Worm (Caenorhabditis elegans) whole organism, late embryonic: Measurements from ENCODE around the gene K09E4.4.

Source experiments
- C08G9.2 ChIP-seq: sonication (generic microtip); optimal IDR thresholded peaks from 2 replicates; lab custom pipeline; 2016; ENCODE audit warnings: mild to moderate bottlenecking, missing genetic modification characterization, moderate library complexity, missing compliant biosample characterization
- C38D4.7 ChIP-seq: fragments of 200-800 bp; sonication (Bioruptor generic); optimal IDR thresholded peaks from 2 replicates; lab custom pipeline; 2018; ENCODE audit warnings: mild to moderate bottlenecking, missing genetic modification characterization, moderate library complexity, missing compliant biosample characterization
- F13H6.1 ChIP-seq: sonication (generic microtip); optimal IDR thresholded peaks from 2 replicates; lab custom pipeline; 2016; ENCODE audit warnings: missing genetic modification characterization, missing compliant biosample characterization
- K02D7.2 ChIP-seq: sonication (generic microtip); optimal IDR thresholded peaks from 2 replicates; lab custom pipeline; 2017; ENCODE audit warnings: mild to moderate bottlenecking, missing genetic modification characterization, missing compliant biosample characterization
- K09A11.1 ChIP-seq: sonication (generic microtip); optimal IDR thresholded peaks from 2 replicates; lab custom pipeline; 2017; ENCODE audit warnings: antibody characterized with exemption, mild to moderate bottlenecking, missing genetic modification characterization, missing compliant biosample characterization; ENCODE audit not compliant: insufficient read depth
- Y22D7AL.16 ChIP-seq: sonication (generic microtip); optimal IDR thresholded peaks from 2 replicates; lab custom pipeline; 2016; ENCODE audit warnings: missing genetic modification characterization, missing compliant biosample characterization
- ama-1 ChIP-seq: fragments of 150-350 bp; optimal IDR thresholded peaks from 2 replicates; lab custom pipeline; 2014
- ceh-18 ChIP-seq: sonication (generic microtip); optimal IDR thresholded peaks from 2 replicates; lab custom pipeline; 2016; ENCODE audit warnings: missing genetic modification characterization, missing compliant biosample characterization
- ceh-2 ChIP-seq: sonication (generic microtip); optimal IDR thresholded peaks from 2 replicates; lab custom pipeline; 2016; ENCODE audit warnings: missing genotype, missing genetic modification characterization, missing compliant biosample characterization
- ceh-22 ChIP-seq: sonication (generic microtip); optimal IDR thresholded peaks from 2 replicates; lab custom pipeline; 2017; ENCODE audit warnings: missing biosample characterization, missing genetic modification characterization
- ceh-24 ChIP-seq: sonication (generic microtip); optimal IDR thresholded peaks from 2 replicates; lab custom pipeline; 2016; ENCODE audit warnings: mild to moderate bottlenecking, missing genetic modification characterization, missing compliant biosample characterization
- ceh-31 ChIP-seq: sonication (generic microtip); optimal IDR thresholded peaks from 2 replicates; lab custom pipeline; 2016; ENCODE audit warnings: missing genetic modification characterization, missing compliant biosample characterization
- ceh-34 ChIP-seq: sonication (generic microtip); optimal IDR thresholded peaks from 2 replicates; lab custom pipeline; 2016; ENCODE audit warnings: mild to moderate bottlenecking, missing genetic modification characterization, missing compliant biosample characterization
- ceh-45 ChIP-seq: fragments of 200-800 bp; sonication (Bioruptor generic); IDR thresholded peaks from 2 replicates; pipeline ENCODE4 v1.3.6; 2022; ENCODE audit warnings: missing genetic modification reagents, missing genetic modification characterization, missing compliant biosample characterization
- ceh-48 ChIP-seq: sonication (generic microtip); optimal IDR thresholded peaks from 2 replicates; lab custom pipeline; 2016; ENCODE audit warnings: missing genetic modification characterization, inconsistent platforms, missing compliant biosample characterization
- dve-1 ChIP-seq: sonication (generic microtip); optimal IDR thresholded peaks from 2 replicates; lab custom pipeline; 2017; ENCODE audit warnings: antibody characterized with exemption, mild to moderate bottlenecking, missing genetic modification characterization, missing compliant biosample characterization
- elt-4 ChIP-seq: sonication (generic microtip); optimal IDR thresholded peaks from 2 replicates; lab custom pipeline; 2016; ENCODE audit warnings: missing genetic modification characterization, missing compliant biosample characterization
- ets-4 ChIP-seq: sonication (generic microtip); optimal IDR thresholded peaks from 2 replicates; lab custom pipeline; 2016; ENCODE audit warnings: missing genetic modification characterization, missing compliant biosample characterization
- fax-1 ChIP-seq: sonication (generic microtip); optimal IDR thresholded peaks from 2 replicates; lab custom pipeline; 2016; ENCODE audit warnings: missing genotype, missing genetic modification characterization, missing compliant biosample characterization
- fkh-10 ChIP-seq: fragments of 150-350 bp; optimal IDR thresholded peaks from 2 replicates; lab custom pipeline; 2014; ENCODE audit warnings: missing biosample characterization, missing genetic modification reagents, missing genetic modification characterization
- gmeb-2 ChIP-seq: sonication (generic microtip); optimal IDR thresholded peaks from 2 replicates; lab custom pipeline; 2016; ENCODE audit warnings: missing genetic modification characterization, inconsistent platforms, missing compliant biosample characterization
- hlh-13 ChIP-seq: fragments of 200-800 bp; sonication (Bioruptor generic); optimal IDR thresholded peaks from 2 replicates; lab custom pipeline; 2018; ENCODE audit warnings: mild to moderate bottlenecking, missing genetic modification characterization, missing compliant biosample characterization
- hlh-15 ChIP-seq: sonication (generic microtip); optimal IDR thresholded peaks from 2 replicates; lab custom pipeline; 2016; ENCODE audit warnings: missing genetic modification characterization, missing compliant biosample characterization
- hlh-8 ChIP-seq: sonication (generic microtip); optimal IDR thresholded peaks from 2 replicates; lab custom pipeline; 2016; ENCODE audit warnings: missing genotype, missing genetic modification characterization, missing compliant biosample characterization
- lim-6 ChIP-seq: sonication (generic microtip); optimal IDR thresholded peaks from 2 replicates; lab custom pipeline; 2016; ENCODE audit warnings: missing genetic modification characterization, missing compliant biosample characterization
- lin-11 ChIP-seq: fragments of 200-800 bp; sonication (Bioruptor generic); optimal IDR thresholded peaks from 2 replicates; lab custom pipeline; 2018; ENCODE audit warnings: mild to moderate bottlenecking, missing genetic modification characterization, missing compliant biosample characterization
- madf-2 ChIP-seq: sonication (generic microtip); optimal IDR thresholded peaks from 2 replicates; lab custom pipeline; 2017; ENCODE audit warnings: missing genetic modification characterization, missing compliant biosample characterization
- nfya-1 ChIP-seq: sonication (generic microtip); optimal IDR thresholded peaks from 2 replicates; lab custom pipeline; 2017; ENCODE audit warnings: missing genetic modification characterization, mild to moderate bottlenecking, missing compliant biosample characterization, antibody characterized with exemption, moderate library complexity
- nhr-11 ChIP-seq: fragments of 150-350 bp; optimal IDR thresholded peaks from 2 replicates; lab custom pipeline; 2014; ENCODE audit warnings: missing biosample characterization, missing genetic modification characterization
- nhr-232 ChIP-seq: sonication (generic microtip); optimal IDR thresholded peaks from 2 replicates; lab custom pipeline; 2016; ENCODE audit warnings: missing genetic modification characterization, missing compliant biosample characterization
- npax-4 ChIP-seq: sonication (generic microtip); optimal IDR thresholded peaks from 2 replicates; lab custom pipeline; 2016; ENCODE audit warnings: missing genetic modification characterization, missing compliant biosample characterization
- odd-2 ChIP-seq: sonication (generic microtip); optimal IDR thresholded peaks from 2 replicates; lab custom pipeline; 2017; ENCODE audit warnings: antibody characterized with exemption, mild to moderate bottlenecking, missing genetic modification characterization, missing compliant biosample characterization
- pag-3 ChIP-seq: sonication (generic microtip); optimal IDR thresholded peaks from 2 replicates; lab custom pipeline; 2016; ENCODE audit warnings: missing compliant biosample characterization, missing genetic modification characterization, borderline replicate concordance
- pax-1 ChIP-seq: fragments of 150-350 bp; optimal IDR thresholded peaks from 2 replicates; lab custom pipeline; 2014; ENCODE audit warnings: missing biosample characterization, missing genetic modification characterization
- pha-2 ChIP-seq: sonication (generic microtip); optimal IDR thresholded peaks from 2 replicates; lab custom pipeline; 2017; ENCODE audit warnings: mild to moderate bottlenecking, missing genetic modification characterization, missing compliant biosample characterization
- pqm-1 ChIP-seq: sonication (generic microtip); optimal IDR thresholded peaks from 2 replicates; lab custom pipeline; 2016; ENCODE audit warnings: missing genetic modification characterization, missing compliant biosample characterization
- pros-1 ChIP-seq: fragments of 150-350 bp; optimal IDR thresholded peaks from 2 replicates; lab custom pipeline; 2014; ENCODE audit warnings: missing biosample characterization, missing genetic modification reagents, missing genetic modification characterization
- ref-2 ChIP-seq: sonication (generic microtip); optimal IDR thresholded peaks from 2 replicates; lab custom pipeline; 2016; ENCODE audit warnings: missing genetic modification characterization, missing compliant biosample characterization
- rnt-1 ChIP-seq: sonication (generic microtip); optimal IDR thresholded peaks from 2 replicates; lab custom pipeline; 2016; ENCODE audit warnings: missing genetic modification characterization, missing compliant biosample characterization
- sdc-2 ChIP-seq: sonication (generic microtip); optimal IDR thresholded peaks from 2 replicates; lab custom pipeline; 2016; ENCODE audit warnings: missing genotype, missing genetic modification characterization, missing compliant biosample characterization
- sox-2 ChIP-seq: fragments of 200-800 bp; sonication (Bioruptor generic); IDR thresholded peaks from 2 replicates; pipeline ENCODE4 v1.3.6; 2022; ENCODE audit warnings: missing genetic modification reagents, missing genetic modification characterization, missing compliant biosample characterization
- sox-4 ChIP-seq: sonication (generic microtip); optimal IDR thresholded peaks from 2 replicates; lab custom pipeline; 2017; ENCODE audit warnings: mild to moderate bottlenecking, missing genetic modification characterization, inconsistent platforms, missing compliant biosample characterization
- syd-9 ChIP-seq: sonication (generic microtip); optimal IDR thresholded peaks from 2 replicates; lab custom pipeline; 2016; ENCODE audit warnings: mild to moderate bottlenecking, missing genetic modification characterization, moderate library complexity, missing compliant biosample characterization
- tbx-2 ChIP-seq: sonication (generic microtip); optimal IDR thresholded peaks from 2 replicates; lab custom pipeline; 2016; ENCODE audit warnings: missing genetic modification characterization, missing compliant biosample characterization
- tbx-7 ChIP-seq: sonication (generic microtip); optimal IDR thresholded peaks from 2 replicates; lab custom pipeline; 2016; ENCODE audit warnings: missing genotype, missing genetic modification characterization, missing compliant biosample characterization
- ttx-3 ChIP-seq: sonication (generic microtip); optimal IDR thresholded peaks from 2 replicates; lab custom pipeline; 2016; ENCODE audit warnings: missing genetic modification reagents, missing genetic modification characterization, missing compliant biosample characterization
- unc-3 ChIP-seq, 2 experiments: fragments of 200-800 bp in 1 of 2; sonication (Bioruptor generic) in 1 of 2; sonication (generic microtip) in 1 of 2; conservative IDR thresholded peaks in 1 of 2; optimal IDR thresholded peaks in 1 of 2; 2 replicates each; pipeline versions ENCODE4 v1.3.6 to Lab custom; 2016 to 2022; ENCODE audit warnings: missing compliant biosample characterization in 2 of 2, missing genetic modification characterization in 2 of 2, missing genetic modification reagents in 1 of 2
- unc-42 ChIP-seq: sonication (generic microtip); optimal IDR thresholded peaks from 2 replicates; lab custom pipeline; 2016; ENCODE audit warnings: missing genotype, missing genetic modification characterization, missing compliant biosample characterization
- unc-55 ChIP-seq: sonication (generic microtip); optimal IDR thresholded peaks from 2 replicates; lab custom pipeline; 2017; ENCODE audit warnings: missing biosample characterization, missing genetic modification reagents, missing genetic modification characterization
- unc-86 ChIP-seq: sonication (generic microtip); optimal IDR thresholded peaks from 2 replicates; lab custom pipeline; 2016; ENCODE audit warnings: missing genetic modification characterization, missing compliant biosample characterization
- ztf-16 ChIP-seq: sonication (generic microtip); optimal IDR thresholded peaks from 2 replicates; lab custom pipeline; 2017; ENCODE audit warnings: missing genetic modification characterization, missing compliant biosample characterization

K09E4.4 gene

DNA sequence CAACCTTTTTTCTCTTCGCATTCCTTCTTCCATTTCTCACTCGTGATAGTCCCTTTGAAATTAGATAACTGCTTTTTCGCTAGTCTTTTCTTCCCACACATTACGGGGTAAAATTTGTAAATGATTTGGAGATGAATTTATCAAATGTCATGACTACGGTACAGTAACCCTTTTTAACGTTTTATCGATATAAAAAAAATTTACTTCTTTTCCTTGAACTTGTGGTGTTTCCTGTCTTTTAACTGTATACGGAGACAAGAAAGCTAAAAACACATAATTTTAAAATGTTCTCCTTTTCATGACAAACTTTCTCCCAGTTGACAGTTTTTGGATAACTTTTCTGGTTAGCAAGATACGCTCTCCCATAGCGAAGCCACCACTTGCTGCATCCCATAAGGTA is 28.1 kb upstream of the K09E4.4 start, which contains the start of gene W03H9.1:
W03H9.1 (minus strand) TSS at position 101 of the 400 bp plus-strand sequence.
- TF ChIP-seq ceh-34 = no peak
- TF ChIP-seq ceh-18 (tag; lab: Kevin White, UChicago) = no peak
- no peak for TF ChIP-seq ceh-2 (tag; lab: Kevin White, UChicago)
- no peak for TF ChIP-seq tbx-2 (tag; lab: Kevin White, UChicago)
- no peak for TF ChIP-seq ets-4 (tag; lab: Kevin White, UChicago)
- no peak for TF ChIP-seq ceh-48 (tag; lab: Kevin White, UChicago)
- TF ChIP-seq pag-3 = no peak
- no peak for TF ChIP-seq ama-1
- no peak for TF ChIP-seq ceh-31 (tag; lab: Kevin White, UChicago)
- TF ChIP-seq hlh-15 (tag; lab: Kevin White, UChicago) = no peak
- no peak for TF ChIP-seq sox-2 (GFP tag; lab: Robert Waterston, UW)
- no peak for TF ChIP-seq hlh-13
- no peak for TF ChIP-seq Y22D7AL.16 (tag; lab: Kevin White, UChicago)
- no peak for TF ChIP-seq ceh-24
- no peak for TF ChIP-seq hlh-8

DNA sequence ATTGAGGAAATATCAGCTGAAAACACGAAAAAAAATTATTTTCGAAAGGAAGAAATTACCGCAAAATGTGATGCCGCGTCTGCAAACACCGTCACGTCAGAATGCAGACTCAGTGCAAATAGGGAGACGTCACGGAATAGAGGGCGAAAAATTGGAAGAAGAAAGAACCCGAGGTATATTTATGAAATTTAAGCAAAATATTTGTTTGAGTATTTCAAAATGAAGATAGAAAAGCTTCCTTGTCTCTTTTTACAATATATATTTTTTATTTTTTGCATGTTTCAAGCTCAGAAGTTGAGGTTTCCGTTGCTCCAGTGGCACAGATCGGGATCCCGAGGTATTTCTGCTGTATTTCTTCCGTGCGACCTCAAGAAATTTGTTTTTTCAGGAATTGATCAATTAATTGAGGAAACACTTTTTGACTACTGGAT is 21.9 kb upstream of the K09E4.4 start, which contains the start of gene W03H9.2:
W03H9.2 (minus strand) TSS at position 32 of the 431 bp plus-strand sequence.
- TF ChIP-seq sox-2 (GFP tag; lab: Robert Waterston, UW) (no peak), pqm-1 (tag; lab: Kevin White, UChicago) (peak; percentile 78), npax-4 (peak; percentile 31), ztf-16 (tag; lab: Kevin White, UChicago) (peak; percentile 84), Y22D7AL.16 (tag; lab: Kevin White, UChicago) (no peak), sox-4 (tag; lab: Kevin White, UChicago) (peak; percentile 14), unc-42 (tag; lab: Kevin White, UChicago) (peak; percentile 45), unc-55 (GFP tag; lab: Kevin White, UChicago) (no peak), F13H6.1 (tag; lab: Kevin White, UChicago) (peak; percentile 82), ttx-3 (tag; lab: Kevin White, UChicago) (peak; percentile 83), ceh-2 (tag; lab: Kevin White, UChicago) (peak; percentile 96), ref-2 (tag; lab: Kevin White, UChicago) (peak; percentile 92), madf-2 (peak; percentile 65), syd-9 (peak; percentile 69), pax-1 (tag; lab: Kevin White, UChicago) (no peak), gmeb-2 (tag; lab: Kevin White, UChicago) (no peak), ets-4 (tag; lab: Kevin White, UChicago) (peak; percentile 91), dve-1 (tag; lab: Kevin White, UChicago) (no peak), pros-1 (no peak), ceh-48 (tag; lab: Kevin White, UChicago) (no peak), rnt-1 (tag; lab: Kevin White, UChicago) (peak; percentile 86), K09A11.1 (tag; lab: Kevin White, UChicago) (no peak), fax-1 (peak; percentile 96), nhr-232 (tag; lab: Kevin White, UChicago) (peak; percentile 13), odd-2 (tag; lab: Kevin White, UChicago) (no peak), C08G9.2 (peak; percentile 94), sdc-2 (tag; lab: Kevin White, UChicago) (peak; percentile 42), C38D4.7 (peak; percentile 41), tbx-7 (tag; lab: Kevin White, UChicago) (peak; percentile 96), ceh-45 (GFP tag; lab: Robert Waterston, UW) (no peak), lim-6 (peak; percentile 93), K02D7.2 (tag; lab: Kevin White, UChicago) (peak; percentile 55), hlh-8 (peak; percentile 96), ama-1 (no peak), fkh-10 (no peak), nhr-11 (tag; lab: Kevin White, UChicago) (no peak), unc-86 (tag; lab: Kevin White, UChicago) (peak; percentile 76), nfya-1 (tag; lab: Kevin White, UChicago) (peak; percentile 16), unc-3 (GFP tag; conservative IDR thresholded peaks at IDR 0.05; lab: Robert Waterston, UW) (no peak), unc-3 (tag; optimal IDR thresholded peaks at IDR 0.05; lab: Kevin White, UChicago) (peak; percentile 83), lin-11 (peak; percentile 46), ceh-22 (tag; lab: Kevin White, UChicago) (no peak), pag-3 (peak; percentile 29), pha-2 (tag; lab: Kevin White, UChicago) (peak; percentile 80), elt-4 (peak; percentile 5)
